Fruit fly (Drosophila melanogaster) whole organism, wandering third instar larva: ENCODE measurements around the gene Nlp.

Source experiments
- Abd-B ChIP-seq: fragments of >200 bp; optimal IDR thresholded peaks from 2 replicates; lab custom pipeline; 2017; ENCODE audit warnings: missing biosample characterization, missing genetic modification characterization
- CG9705 ChIP-seq: fragments of 200-800 bp; sonication (Bioruptor generic); optimal IDR thresholded peaks from 2 replicates; lab custom pipeline; 2018; ENCODE audit warnings: missing biosample characterization, mild to moderate bottlenecking, missing genetic modification characterization
- CrebA ChIP-seq: fragments of 200-800 bp; sonication (Bioruptor generic); optimal IDR thresholded peaks from 2 replicates; lab custom pipeline; 2016; ENCODE audit warnings: missing biosample characterization, mild to moderate bottlenecking, missing genetic modification characterization, borderline replicate concordance
- Dfd ChIP-seq: fragments of >200 bp; optimal IDR thresholded peaks from 2 replicates; lab custom pipeline; 2017; ENCODE audit warnings: missing biosample characterization, missing genetic modification characterization
- HLH106 ChIP-seq: fragments of 200-800 bp; optimal IDR thresholded peaks from 3 replicates; lab custom pipeline; 2019; ENCODE audit warnings: missing biosample characterization, mild to moderate bottlenecking, missing genetic modification characterization, moderate library complexity
- Hnf4 ChIP-seq: fragments of 200-800 bp; sonication (Bioruptor generic); optimal IDR thresholded peaks from 2 replicates; lab custom pipeline; 2016; ENCODE audit warnings: missing biosample characterization, mild to moderate bottlenecking, missing genetic modification characterization
- Hr83 ChIP-seq: fragments of 200-300 bp; sonication (Bioruptor generic); optimal IDR thresholded peaks from 2 replicates; lab custom pipeline; 2016; ENCODE audit warnings: missing biosample characterization, mild to moderate bottlenecking, missing genetic modification characterization, moderate library complexity; ENCODE audit not compliant: poor library complexity, severe bottlenecking
- Jra ChIP-seq: sonication (Bioruptor generic); optimal IDR thresholded peaks from 2 replicates; lab custom pipeline; 2016; ENCODE audit warnings: missing biosample characterization, missing genetic modification characterization
- Mio ChIP-seq: sonication (Bioruptor generic); optimal IDR thresholded peaks from 2 replicates; lab custom pipeline; 2016; ENCODE audit warnings: missing biosample characterization, missing genetic modification characterization
- Myc ChIP-seq: fragments of >200 bp; optimal IDR thresholded peaks from 2 replicates; lab custom pipeline; 2017
- OdsH ChIP-seq: fragments of 200-800 bp; sonication (Bioruptor generic); optimal IDR thresholded peaks from 2 replicates; lab custom pipeline; 2016; ENCODE audit warnings: missing biosample characterization, mild to moderate bottlenecking, missing genetic modification characterization
- Rel ChIP-seq, 2 experiments: fragments of 200-800 bp; sonication (Bioruptor generic) in 1 of 2; optimal IDR thresholded peaks; 2 replicates in 1 of 2; 3 replicates in 1 of 2; lab custom pipeline; 2016 to 2019; ENCODE audit warnings: mild to moderate bottlenecking in 2 of 2, missing biosample characterization in 2 of 2, missing genetic modification characterization in 2 of 2, moderate library complexity in 1 of 2
- Sp1 ChIP-seq: fragments of 200-800 bp; sonication (Bioruptor generic); optimal IDR thresholded peaks from 3 replicates; lab custom pipeline; 2019; ENCODE audit warnings: missing biosample characterization, mild to moderate bottlenecking, missing genetic modification characterization, moderate library complexity
- br ChIP-seq: fragments of 200-800 bp; sonication (Bioruptor generic); optimal IDR thresholded peaks from 2 replicates; lab custom pipeline; 2016; ENCODE audit warnings: missing biosample characterization, missing genetic modification characterization
- brk ChIP-seq: fragments of 200-800 bp; sonication (Bioruptor generic); optimal IDR thresholded peaks from 2 replicates; lab custom pipeline; 2016; ENCODE audit warnings: missing biosample characterization, mild to moderate bottlenecking, missing genetic modification characterization
- dl ChIP-seq, 2 experiments: fragments of 175-275, 200-275 bp in 1 of 2; fragments of 200-275 bp in 1 of 2; sonication (Bioruptor generic); optimal IDR thresholded peaks; lab custom pipeline; 2018; ENCODE audit warnings: mild to moderate bottlenecking in 2 of 2, missing biosample characterization in 2 of 2, missing genetic modification characterization in 2 of 2, moderate library complexity in 2 of 2; ENCODE audit not compliant: partially characterized antibody in 2 of 2, insufficient read depth in 1 of 2
- dmrt93B ChIP-seq: fragments of 200-800 bp; sonication (Bioruptor generic); optimal IDR thresholded peaks from 2 replicates; lab custom pipeline; 2018; ENCODE audit warnings: missing biosample characterization, mild to moderate bottlenecking, missing genetic modification characterization
- dsf ChIP-seq: sonication (Bioruptor generic); optimal IDR thresholded peaks from 2 replicates; lab custom pipeline; 2016; ENCODE audit warnings: missing biosample characterization, missing genetic modification characterization, borderline replicate concordance
- ey ChIP-seq: fragments of 200-800 bp; sonication (Bioruptor generic); optimal IDR thresholded peaks from 2 replicates; lab custom pipeline; 2016; ENCODE audit warnings: missing biosample characterization, missing genetic modification characterization
- foxo ChIP-seq, 2 experiments: fragments of 200-800 bp; sonication (Bioruptor generic); optimal IDR thresholded peaks; 2 replicates in 1 of 2; 3 replicates in 1 of 2; lab custom pipeline; 2016 to 2017; ENCODE audit warnings: missing biosample characterization in 2 of 2, missing genetic modification characterization in 2 of 2
- fru ChIP-seq: fragments of 200-800 bp; sonication (Bioruptor generic); optimal IDR thresholded peaks from 3 replicates; lab custom pipeline; 2016; ENCODE audit warnings: missing biosample characterization, mild to moderate bottlenecking, missing genetic modification characterization
- h ChIP-seq: fragments of 200-800 bp; sonication (Bioruptor generic); optimal IDR thresholded peaks from 3 replicates; lab custom pipeline; 2016; ENCODE audit warnings: missing biosample characterization, mild to moderate bottlenecking, missing genetic modification characterization
- lola ChIP-seq: fragments of >200 bp; optimal IDR thresholded peaks from 2 replicates; lab custom pipeline; 2017; ENCODE audit warnings: missing biosample characterization, missing genetic modification characterization
- pan ChIP-seq: fragments of >200 bp; optimal IDR thresholded peaks from 2 replicates; lab custom pipeline; 2017
- psq ChIP-seq: fragments of 200-800 bp; sonication (Bioruptor generic); optimal IDR thresholded peaks from 3 replicates; lab custom pipeline; 2017; ENCODE audit warnings: missing biosample characterization, mild to moderate bottlenecking, missing genetic modification characterization, moderate library complexity
- rgr ChIP-seq: fragments of 200-800 bp; sonication (Bioruptor generic); optimal IDR thresholded peaks from 3 replicates; lab custom pipeline; 2016; ENCODE audit warnings: missing biosample characterization, mild to moderate bottlenecking, missing genetic modification characterization
- sage ChIP-seq: fragments of 200-800 bp; sonication (Bioruptor generic); optimal IDR thresholded peaks from 2 replicates; lab custom pipeline; 2016; ENCODE audit warnings: missing biosample characterization, mild to moderate bottlenecking, missing genetic modification characterization
- tai ChIP-seq: sonication (Bioruptor generic); optimal IDR thresholded peaks from 2 replicates; lab custom pipeline; 2016; ENCODE audit warnings: missing biosample characterization, missing genetic modification characterization
- usp ChIP-seq: fragments of >200 bp; optimal IDR thresholded peaks from 2 replicates; lab custom pipeline; 2017; ENCODE audit warnings: missing biosample characterization, missing genetic modification characterization
- woc ChIP-seq: sonication (Bioruptor generic); optimal IDR thresholded peaks from 2 replicates; lab custom pipeline; 2016; ENCODE audit warnings: missing biosample characterization, mild to moderate bottlenecking, missing genetic modification characterization

Gene Nlp

DNA sequence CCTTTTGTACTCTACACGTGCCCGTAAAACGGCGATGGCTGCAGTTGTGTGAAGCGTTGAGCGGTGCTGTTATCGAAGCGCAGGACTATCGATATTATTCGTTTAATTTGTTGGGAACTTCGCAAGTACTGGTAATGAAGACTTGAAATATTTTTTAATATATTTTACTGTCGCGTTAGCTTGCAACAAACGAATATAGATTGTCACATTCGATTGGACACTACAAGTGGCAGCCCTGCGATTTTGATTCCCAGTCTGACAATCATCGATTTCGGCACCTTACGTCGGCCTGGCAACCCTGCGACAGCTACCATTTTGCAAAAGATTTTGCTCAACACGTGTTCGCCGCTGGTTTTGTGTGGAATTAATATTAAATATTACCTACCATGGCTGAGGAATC, at the start of gene Nlp, which contains the start of gene Nph:
Gene Nlp, plus strand, starts transcription at position 138 of the 400 bp plus-strand sequence.
Gene Nph, minus strand, starts transcription at position 214 of the 400 bp plus-strand sequence.
- TF ChIP-seq h (GFP tag; lab: Kevin White, UChicago) (peak; percentile 54), Mio (GFP tag; lab: Kevin White, UChicago) (no peak), OdsH (GFP tag; lab: Kevin White, UChicago) (peak; percentile 0), HLH106 (tag; lab: Kevin White, UChicago) (peak; percentile 29), foxo (GFP tag; optimal IDR thresholded peaks at IDR 0.05; lab: Kevin White, UChicago) (peak in 1 of 2 experiments; percentile 18), dl (GFP tag; optimal IDR thresholded peaks at IDR 0.05; lab: Kevin White, UChicago; ENCODE audit: insufficient read depth in 1 of 2, partially characterized antibody in 2 of 2) (no peak), tai (GFP tag; lab: Kevin White, UChicago) (no peak), Rel (GFP tag; optimal IDR thresholded peaks at IDR 0.05; lab: Kevin White, UChicago) (no peak), Rel (tag; optimal IDR thresholded peaks at IDR 0.05; lab: Kevin White, UChicago) (peak; percentile 36), Sp1 (peak; percentile 37), woc (no peak), br (GFP tag; lab: Kevin White, UChicago) (peak; percentile 39), rgr (GFP tag; lab: Kevin White, UChicago) (peak; percentile 50), Myc (peak; percentile 76), psq (GFP tag; lab: Kevin White, UChicago) (peak; percentile 25)

DNA sequence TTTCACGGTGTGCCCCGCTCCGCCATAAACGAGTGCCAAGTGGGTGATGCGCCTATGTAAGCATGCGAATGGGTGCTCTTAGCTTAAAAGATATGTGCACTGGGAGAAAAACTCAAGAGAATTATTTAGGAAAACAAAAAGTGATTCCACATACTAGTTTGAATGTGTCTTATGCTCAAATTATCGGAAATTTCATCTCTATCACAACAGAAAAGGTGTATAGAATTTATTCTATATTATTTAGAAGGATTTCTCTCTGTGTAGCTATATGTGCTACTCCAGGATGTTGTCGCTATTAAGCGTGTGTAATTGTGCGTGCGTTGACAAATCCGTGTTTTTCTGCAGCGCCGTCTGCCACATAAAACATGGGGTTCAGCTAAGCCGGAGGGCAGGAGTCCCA, 45.3 kb upstream of the Nlp start:
- TF ChIP-seq sage (no peak), br (GFP tag; lab: Kevin White, UChicago) (no peak), usp (GFP tag; lab: Kevin White, UChicago) (no peak), pan (lab: Kevin White, UChicago) (no peak), ey (GFP tag; lab: Kevin White, UChicago) (no peak), brk (no peak), h (GFP tag; lab: Kevin White, UChicago) (no peak), Rel (GFP tag; optimal IDR thresholded peaks at IDR 0.05; lab: Kevin White, UChicago) (no peak), Rel (tag; optimal IDR thresholded peaks at IDR 0.05; lab: Kevin White, UChicago) (no peak), rgr (GFP tag; lab: Kevin White, UChicago) (no peak), Jra (GFP tag; lab: Kevin White, UChicago) (no peak), Sp1 (no peak), Hr83 (GFP tag; lab: Kevin White, UChicago) (no peak), Mio (GFP tag; lab: Kevin White, UChicago) (no peak), dmrt93B (GFP tag; lab: Kevin White, UChicago) (no peak), OdsH (GFP tag; lab: Kevin White, UChicago) (no peak), psq (GFP tag; lab: Kevin White, UChicago) (no peak), Hnf4 (GFP tag; lab: Kevin White, UChicago) (no peak), Abd-B (GFP tag; lab: Kevin White, UChicago) (no peak)

- TF ChIP-seq Myc (no peak), brk (no peak), tai (GFP tag; lab: Kevin White, UChicago) (no peak), dsf (no peak), dl (GFP tag; optimal IDR thresholded peaks at IDR 0.05; lab: Kevin White, UChicago; ENCODE audit: insufficient read depth in 1 of 2, partially characterized antibody in 2 of 2) (no peak), CrebA (no peak), fru (GFP tag; lab: Kevin White, UChicago) (no peak), usp (GFP tag; lab: Kevin White, UChicago) (no peak), woc (no peak), Jra (GFP tag; lab: Kevin White, UChicago) (no peak), Abd-B (GFP tag; lab: Kevin White, UChicago) (no peak), Dfd (GFP tag; lab: Kevin White, UChicago) (no peak), lola (no peak), rgr (GFP tag; lab: Kevin White, UChicago) (no peak)
Observed at dm6 chr3R:29963102-29963501, 41.5 kb upstream of the Nlp start.

DNA sequence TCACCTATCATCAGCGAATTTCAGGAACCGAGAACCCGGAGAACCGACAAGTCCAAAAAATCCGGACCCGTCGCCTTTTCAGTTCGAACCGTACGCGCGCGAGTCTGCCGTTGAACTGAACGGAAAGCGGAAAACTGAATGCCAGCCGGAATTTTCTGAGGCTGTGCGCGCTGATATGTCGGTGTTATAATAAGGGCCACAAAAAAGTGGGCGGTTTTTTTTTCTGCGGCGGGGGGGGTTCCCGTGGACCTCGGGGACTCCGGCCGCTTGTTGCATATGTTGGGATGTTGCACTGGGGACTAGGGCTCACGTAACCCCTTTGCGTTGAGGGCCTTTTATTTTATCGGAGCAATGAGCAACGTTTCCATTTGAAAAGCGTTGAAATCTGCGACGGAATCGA, 35.2 kb upstream of the Nlp start, which contains the start of gene TkR99D:
Gene TkR99D, minus strand, starts transcription at position 101 of the 400 bp plus-strand sequence.
- TF ChIP-seq rgr (GFP tag; lab: Kevin White, UChicago) (no peak), lola (no peak), dmrt93B (GFP tag; lab: Kevin White, UChicago) (no peak), dl (GFP tag; optimal IDR thresholded peaks at IDR 0.05; lab: Kevin White, UChicago; ENCODE audit: insufficient read depth in 1 of 2, partially characterized antibody in 2 of 2) (no peak), h (GFP tag; lab: Kevin White, UChicago) (no peak), Myc (no peak), CG9705 (no peak), sage (no peak)
